Worm (Caenorhabditis elegans): ENCODE data around the gene lyst-1.

lyst-1 gene

ce11 chrX:12171631-12172348 is 30.8 kb upstream of the lyst-1 start, which contains the start of gene F57G12.1 (continued):
- TF ChIP-seq ceh-79 (tag; optimal IDR thresholded peaks at IDR 0.05) (no peak), dpff-1 (tag; optimal IDR thresholded peaks at IDR 0.05) (no peak), aptf-3 (GFP tag; IDR thresholded peaks at IDR 0.05) (no peak), nhr-27 (tag; optimal IDR thresholded peaks at IDR 0.05) (no peak), B0261.1 (tag; optimal IDR thresholded peaks at IDR 0.05) (peak; percentile 0), ets-4 (GFP tag; optimal IDR thresholded peaks at IDR 0.05) (no peak), tbx-9 (tag; optimal IDR thresholded peaks at IDR 0.05; ENCODE audit: borderline replicate concordance) (no peak), athp-1 (tag; optimal IDR thresholded peaks at IDR 0.05) (no peak), nhr-90 (tag; optimal IDR thresholded peaks at IDR 0.05) (no peak), sdz-38 (tag; optimal IDR thresholded peaks at IDR 0.05) (peak; percentile 38)

ce11 chrX:12169390-12169789 is 28.4 kb upstream of the lyst-1 start:
- TF ChIP-seq lin-54 (GFP tag; optimal IDR thresholded peaks at IDR 0.05) (no peak), zim-3 (tag; optimal IDR thresholded peaks at IDR 0.05) (no peak), C17E4.6 (GFP tag; IDR thresholded peaks at IDR 0.05) (0 out of 2 replicates have a peak, but pooled peaks have one; percentile 18), bed-2 (GFP tag; IDR thresholded peaks at IDR 0.05) (no peak), Y53G8AR.9 (GFP tag; conservative IDR thresholded peaks at IDR 0.05) (0 out of 2 replicates have a peak, but pooled peaks have one; percentile 9), nfyb-1 (GFP tag; IDR thresholded peaks at IDR 0.05) (0 out of 2 replicates have a peak, but pooled peaks have one; percentile 16), egl-18 (GFP tag; IDR thresholded peaks at IDR 0.05) (peak; percentile 53; the same call in 1 of the 2 replicates), chd-7 (tag; optimal IDR thresholded peaks at IDR 0.05) (peak; percentile 34), nfya-2 (GFP tag; IDR thresholded peaks at IDR 0.05) (0 out of 2 replicates have a peak, but pooled peaks have one; percentile 16), madf-6 (GFP tag; IDR thresholded peaks at IDR 0.05) (no peak), attf-6 (GFP tag; IDR thresholded peaks at IDR 0.05) (0 out of 2 replicates have a peak, but pooled peaks have one; percentile 48)

- TF ChIP-seq nhr-120 (GFP tag; IDR thresholded peaks at IDR 0.05): no peak
- TF ChIP-seq egl-44 (GFP tag; IDR thresholded peaks at IDR 0.05): no peak
- peak in 1 of 3 experiments; percentile 32 for TF ChIP-seq lin-35 (GFP tag; optimal IDR thresholded peaks at IDR 0.05)
- TF ChIP-seq mes-4 (tag; optimal IDR thresholded peaks at IDR 0.05): no peak
- TF ChIP-seq hrde-1 (tag; optimal IDR thresholded peaks at IDR 0.05; ENCODE audit: borderline replicate concordance): no peak
- no peak for TF ChIP-seq ztf-25 (GFP tag; IDR thresholded peaks at IDR 0.05)
- no peak for TF ChIP-seq egl-18 (GFP tag; IDR thresholded peaks at IDR 0.05)
- no peak for TF ChIP-seq F57C9.4 (tag; optimal IDR thresholded peaks at IDR 0.05)
- no peak for TF ChIP-seq snpc-1.1 (tag; optimal IDR thresholded peaks at IDR 0.05; ENCODE audit: insufficient read depth)
- no peak for TF ChIP-seq snpc-1.3 (tag; optimal IDR thresholded peaks at IDR 0.05; ENCODE audit: insufficient read depth)
- no peak for TF ChIP-seq D2030.7 (GFP tag; IDR thresholded peaks at IDR 0.05)
- no peak for TF ChIP-seq fkh-3 (tag; optimal IDR thresholded peaks at IDR 0.05)
- TF ChIP-seq nfyb-1 (GFP tag; IDR thresholded peaks at IDR 0.05): no peak
- 0 out of 2 replicates have a peak, but pooled peaks have one; percentile 17 for TF ChIP-seq madf-3 (GFP tag; IDR thresholded peaks at IDR 0.05)
- no peak for TF ChIP-seq nhr-90 (tag; optimal IDR thresholded peaks at IDR 0.05)
- TF ChIP-seq madf-6 (GFP tag; IDR thresholded peaks at IDR 0.05): no peak
Observed at ce11 chrX:12168765-12169164, 27.8 kb upstream of the lyst-1 start.
